Fruit fly (Drosophila melanogaster) whole organism, wandering third instar larva: ENCODE data around the gene dpy.
A peak's percentile ranks its signal among the peaks of the same experiment; 100 is the strongest.

Source experiments
- CG9705 ChIP-seq: fragments of 200-800 bp; sonication (Bioruptor generic); optimal IDR thresholded peaks from 2 replicates; lab custom pipeline; 2018; ENCODE audit warnings: missing biosample characterization, mild to moderate bottlenecking, missing genetic modification characterization
- CrebA ChIP-seq: fragments of 200-800 bp; sonication (Bioruptor generic); optimal IDR thresholded peaks from 2 replicates; lab custom pipeline; 2016; ENCODE audit warnings: missing biosample characterization, mild to moderate bottlenecking, missing genetic modification characterization, borderline replicate concordance
- Dfd ChIP-seq: fragments of >200 bp; optimal IDR thresholded peaks from 2 replicates; lab custom pipeline; 2017; ENCODE audit warnings: missing biosample characterization, missing genetic modification characterization
- Dif ChIP-seq: fragments of 200-275, 200-300 bp; sonication (Bioruptor generic); optimal IDR thresholded peaks from 2 replicates; lab custom pipeline; 2018; ENCODE audit warnings: missing biosample characterization, missing genetic modification characterization; ENCODE audit not compliant: partially characterized antibody
- GATAd ChIP-seq: sonication (Bioruptor generic); optimal IDR thresholded peaks from 2 replicates; lab custom pipeline; 2016; ENCODE audit warnings: missing biosample characterization, missing genetic modification characterization
- HLH106 ChIP-seq: fragments of 200-800 bp; optimal IDR thresholded peaks from 3 replicates; lab custom pipeline; 2019; ENCODE audit warnings: missing biosample characterization, mild to moderate bottlenecking, missing genetic modification characterization, moderate library complexity
- Hnf4 ChIP-seq: fragments of 200-800 bp; sonication (Bioruptor generic); optimal IDR thresholded peaks from 2 replicates; lab custom pipeline; 2016; ENCODE audit warnings: missing biosample characterization, mild to moderate bottlenecking, missing genetic modification characterization
- Hr78 ChIP-seq: fragments of >200 bp; optimal IDR thresholded peaks from 2 replicates; lab custom pipeline; 2017; ENCODE audit warnings: missing biosample characterization, missing genetic modification characterization
- Jra ChIP-seq: sonication (Bioruptor generic); optimal IDR thresholded peaks from 2 replicates; lab custom pipeline; 2016; ENCODE audit warnings: missing biosample characterization, missing genetic modification characterization
- Mio ChIP-seq: sonication (Bioruptor generic); optimal IDR thresholded peaks from 2 replicates; lab custom pipeline; 2016; ENCODE audit warnings: missing biosample characterization, missing genetic modification characterization
- Myc ChIP-seq: fragments of >200 bp; optimal IDR thresholded peaks from 2 replicates; lab custom pipeline; 2017
- OdsH ChIP-seq: fragments of 200-800 bp; sonication (Bioruptor generic); optimal IDR thresholded peaks from 2 replicates; lab custom pipeline; 2016; ENCODE audit warnings: missing biosample characterization, mild to moderate bottlenecking, missing genetic modification characterization
- Rel ChIP-seq, 2 experiments: fragments of 200-800 bp; sonication (Bioruptor generic) in 1 of 2; optimal IDR thresholded peaks; 2 replicates in 1 of 2; 3 replicates in 1 of 2; lab custom pipeline; 2016 to 2019; ENCODE audit warnings: mild to moderate bottlenecking in 2 of 2, missing biosample characterization in 2 of 2, missing genetic modification characterization in 2 of 2, moderate library complexity in 1 of 2
- Sp1 ChIP-seq: fragments of 200-800 bp; sonication (Bioruptor generic); optimal IDR thresholded peaks from 3 replicates; lab custom pipeline; 2019; ENCODE audit warnings: missing biosample characterization, mild to moderate bottlenecking, missing genetic modification characterization, moderate library complexity
- br ChIP-seq: fragments of 200-800 bp; sonication (Bioruptor generic); optimal IDR thresholded peaks from 2 replicates; lab custom pipeline; 2016; ENCODE audit warnings: missing biosample characterization, missing genetic modification characterization
- brk ChIP-seq: fragments of 200-800 bp; sonication (Bioruptor generic); optimal IDR thresholded peaks from 2 replicates; lab custom pipeline; 2016; ENCODE audit warnings: missing biosample characterization, mild to moderate bottlenecking, missing genetic modification characterization
- dl ChIP-seq, 2 experiments: fragments of 175-275, 200-275 bp in 1 of 2; fragments of 200-275 bp in 1 of 2; sonication (Bioruptor generic); optimal IDR thresholded peaks; lab custom pipeline; 2018; ENCODE audit warnings: mild to moderate bottlenecking in 2 of 2, missing biosample characterization in 2 of 2, missing genetic modification characterization in 2 of 2, moderate library complexity in 2 of 2; ENCODE audit not compliant: partially characterized antibody in 2 of 2, insufficient read depth in 1 of 2
- dsf ChIP-seq: sonication (Bioruptor generic); optimal IDR thresholded peaks from 2 replicates; lab custom pipeline; 2016; ENCODE audit warnings: missing biosample characterization, missing genetic modification characterization, borderline replicate concordance
- ey ChIP-seq: fragments of 200-800 bp; sonication (Bioruptor generic); optimal IDR thresholded peaks from 2 replicates; lab custom pipeline; 2016; ENCODE audit warnings: missing biosample characterization, missing genetic modification characterization
- foxo ChIP-seq, 2 experiments: fragments of 200-800 bp; sonication (Bioruptor generic); optimal IDR thresholded peaks; 2 replicates in 1 of 2; 3 replicates in 1 of 2; lab custom pipeline; 2016 to 2017; ENCODE audit warnings: missing biosample characterization in 2 of 2, missing genetic modification characterization in 2 of 2
- fru ChIP-seq: fragments of 200-800 bp; sonication (Bioruptor generic); optimal IDR thresholded peaks from 3 replicates; lab custom pipeline; 2016; ENCODE audit warnings: missing biosample characterization, mild to moderate bottlenecking, missing genetic modification characterization
- h ChIP-seq: fragments of 200-800 bp; sonication (Bioruptor generic); optimal IDR thresholded peaks from 3 replicates; lab custom pipeline; 2016; ENCODE audit warnings: missing biosample characterization, mild to moderate bottlenecking, missing genetic modification characterization
- lola ChIP-seq: fragments of >200 bp; optimal IDR thresholded peaks from 2 replicates; lab custom pipeline; 2017; ENCODE audit warnings: missing biosample characterization, missing genetic modification characterization
- psq ChIP-seq: fragments of 200-800 bp; sonication (Bioruptor generic); optimal IDR thresholded peaks from 3 replicates; lab custom pipeline; 2017; ENCODE audit warnings: missing biosample characterization, mild to moderate bottlenecking, missing genetic modification characterization, moderate library complexity
- rgr ChIP-seq: fragments of 200-800 bp; sonication (Bioruptor generic); optimal IDR thresholded peaks from 3 replicates; lab custom pipeline; 2016; ENCODE audit warnings: missing biosample characterization, mild to moderate bottlenecking, missing genetic modification characterization
- sage ChIP-seq: fragments of 200-800 bp; sonication (Bioruptor generic); optimal IDR thresholded peaks from 2 replicates; lab custom pipeline; 2016; ENCODE audit warnings: missing biosample characterization, mild to moderate bottlenecking, missing genetic modification characterization
- sv ChIP-seq: fragments of 200-800 bp; sonication (Bioruptor generic); optimal IDR thresholded peaks from 3 replicates; lab custom pipeline; 2016; ENCODE audit warnings: missing biosample characterization, missing genetic modification characterization
- tai ChIP-seq: sonication (Bioruptor generic); optimal IDR thresholded peaks from 2 replicates; lab custom pipeline; 2016; ENCODE audit warnings: missing biosample characterization, missing genetic modification characterization
- woc ChIP-seq: sonication (Bioruptor generic); optimal IDR thresholded peaks from 2 replicates; lab custom pipeline; 2016; ENCODE audit warnings: missing biosample characterization, mild to moderate bottlenecking, missing genetic modification characterization

Gene dpy

DNA sequence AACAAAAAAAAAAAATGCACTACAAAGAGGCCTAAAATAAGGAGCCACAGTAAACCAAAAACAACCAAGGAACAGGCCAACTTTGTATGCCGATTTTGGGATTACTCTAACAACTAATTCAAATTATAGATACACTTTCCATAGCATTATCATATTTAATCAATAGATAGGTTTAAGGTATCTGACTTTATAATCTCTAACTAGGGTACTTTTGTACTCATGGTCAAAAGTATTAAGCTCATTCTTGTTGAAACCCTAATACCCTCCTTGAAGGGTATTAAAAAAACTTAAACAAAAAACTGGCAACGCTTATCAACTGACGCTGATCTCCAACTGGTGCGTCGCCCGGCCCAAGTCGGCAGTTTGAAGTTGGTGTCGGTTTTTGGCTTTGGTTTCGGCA is 46.9 kb downstream of the dpy start:
- TF ChIP-seq HLH106 (tag; lab: Kevin White, UChicago) (peak; percentile 37), CG9705 (GFP tag; lab: Kevin White, UChicago) (no peak), woc (GFP tag; lab: Kevin White, UChicago) (peak; percentile 59), fru (GFP tag; lab: Kevin White, UChicago) (peak; percentile 65), br (peak; percentile 40), ey (GFP tag; lab: Kevin White, UChicago) (peak; percentile 38), h (GFP tag; lab: Kevin White, UChicago) (peak; percentile 56), psq (peak; percentile 30), foxo (GFP tag; optimal IDR thresholded peaks at IDR 0.05; lab: Kevin White, UChicago) (peak in 1 of 2 experiments; percentile 46), Sp1 (peak; percentile 27), rgr (GFP tag; lab: Kevin White, UChicago) (peak; percentile 22), OdsH (GFP tag; lab: Kevin White, UChicago) (peak; percentile 44), Rel (GFP tag; optimal IDR thresholded peaks at IDR 0.05; lab: Kevin White, UChicago) (no peak), Rel (tag; optimal IDR thresholded peaks at IDR 0.05; lab: Kevin White, UChicago) (no peak), lola (GFP tag; lab: Kevin White, UChicago) (no peak)

DNA sequence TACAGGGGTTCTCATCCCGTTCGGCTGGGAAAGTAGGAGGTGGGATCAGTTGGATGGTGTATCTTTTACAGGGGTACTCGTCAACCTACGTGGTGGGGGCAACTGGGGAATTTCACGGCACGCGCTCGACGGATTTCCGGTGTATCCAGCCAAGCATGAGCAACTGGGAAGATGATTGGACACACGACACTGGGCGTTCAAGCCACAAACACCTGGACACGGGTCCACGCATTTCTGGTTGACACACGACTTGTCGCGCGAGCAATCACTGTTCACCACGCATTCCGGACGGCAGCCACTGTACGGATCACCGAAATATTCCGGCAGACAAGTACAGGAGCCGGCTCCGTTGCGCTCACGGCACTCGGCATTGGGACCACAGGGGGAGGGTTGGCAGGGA is 92.8 kb downstream of the dpy start:
- TF ChIP-seq br (no peak), HLH106 (tag; lab: Kevin White, UChicago) (no peak), OdsH (GFP tag; lab: Kevin White, UChicago) (no peak), sage (no peak), woc (GFP tag; lab: Kevin White, UChicago) (no peak), Hr78 (GFP tag; lab: Kevin White, UChicago) (no peak), Dfd (no peak), GATAd (no peak), Jra (GFP tag; lab: Kevin White, UChicago) (no peak), Hnf4 (GFP tag; lab: Kevin White, UChicago) (no peak), CrebA (GFP tag; lab: Kevin White, UChicago) (no peak), lola (GFP tag; lab: Kevin White, UChicago) (no peak), sv (GFP tag; lab: Kevin White, UChicago) (no peak), ey (GFP tag; lab: Kevin White, UChicago) (no peak), dl (GFP tag; optimal IDR thresholded peaks at IDR 0.05; lab: Kevin White, UChicago; ENCODE audit: insufficient read depth in 1 of 2, partially characterized antibody in 2 of 2) (no peak)

DNA sequence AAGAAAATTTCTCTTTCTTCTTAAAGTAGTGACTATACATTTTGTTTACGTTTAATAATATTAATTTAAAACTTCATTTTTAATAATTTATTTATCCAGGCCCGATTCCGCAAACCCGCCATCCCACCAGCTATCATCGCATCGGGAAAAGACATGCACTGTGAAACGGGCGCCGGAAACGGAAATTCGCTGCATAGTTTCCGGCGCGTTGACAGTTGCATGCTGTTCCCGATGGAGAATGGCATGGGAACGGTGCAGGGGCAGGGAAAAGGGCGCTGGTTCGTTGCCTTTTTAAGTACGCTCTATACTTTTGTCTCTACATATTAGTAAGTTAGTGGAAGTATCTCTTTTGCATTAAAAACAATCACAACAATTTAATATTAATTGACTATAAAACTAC is 136.1 kb downstream of the dpy start:
- no peak for TF ChIP-seq Jra (GFP tag; lab: Kevin White, UChicago)
- TF ChIP-seq OdsH (GFP tag; lab: Kevin White, UChicago): no peak
- no peak for TF ChIP-seq tai (GFP tag; lab: Kevin White, UChicago)

DNA sequence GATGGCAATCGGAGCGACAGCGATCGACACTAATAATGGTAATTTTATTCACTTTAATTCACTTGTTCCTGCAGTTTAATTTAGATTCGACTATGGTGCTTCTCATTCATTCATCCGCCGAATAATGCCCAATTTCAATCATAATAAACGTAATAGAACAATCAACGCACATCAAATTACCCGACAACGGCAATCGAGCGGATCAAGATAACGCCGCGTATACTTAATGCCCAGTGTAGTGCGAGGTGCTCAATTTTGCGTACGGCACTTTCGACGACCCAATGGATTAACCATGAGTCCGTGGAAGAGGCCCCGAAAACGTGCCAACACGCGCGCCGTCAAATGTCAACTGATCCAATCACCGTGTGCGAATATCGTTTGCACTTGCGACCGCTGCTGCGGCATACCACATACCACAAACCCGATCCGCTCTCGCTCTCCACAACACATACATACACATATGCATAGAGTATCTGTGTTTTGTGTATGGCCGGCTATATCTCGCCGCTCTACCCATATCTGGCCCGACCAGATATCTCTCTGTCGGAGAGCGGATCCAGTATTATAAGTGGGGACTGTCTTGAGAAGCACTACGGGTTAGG is 137.3 kb downstream of the dpy start, which contains the start of gene ine:
TSS of gene ine (minus strand) at position 351 of the 602 bp plus-strand sequence.
- TF ChIP-seq h (GFP tag; lab: Kevin White, UChicago) (peak; percentile 52), dsf (GFP tag; lab: Kevin White, UChicago) (no peak), Dif (peak; percentile 28), Mio (GFP tag; lab: Kevin White, UChicago) (no peak)

DNA sequence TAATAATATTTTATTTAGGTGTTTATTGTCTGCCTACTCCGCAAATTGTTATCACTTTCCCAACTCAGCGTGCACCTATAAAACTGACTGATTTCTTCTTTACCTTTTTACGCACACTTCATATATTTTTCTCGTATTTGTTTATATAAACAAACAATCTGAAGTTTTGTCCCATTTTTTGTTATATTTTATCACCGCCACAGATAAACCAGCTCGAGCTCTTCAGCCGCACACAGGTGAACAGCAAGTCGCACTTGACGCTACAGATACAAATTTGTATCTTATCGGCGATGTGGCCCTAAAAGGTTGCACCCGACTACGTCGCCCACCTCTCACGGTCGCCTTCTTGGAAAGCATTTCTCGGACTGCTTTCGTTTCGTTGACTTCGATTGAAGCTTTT is 138.7 kb downstream of the dpy start:
- TF ChIP-seq fru (GFP tag; lab: Kevin White, UChicago) (peak; percentile 23), h (GFP tag; lab: Kevin White, UChicago) (peak; percentile 22), rgr (GFP tag; lab: Kevin White, UChicago) (no peak)

DNA sequence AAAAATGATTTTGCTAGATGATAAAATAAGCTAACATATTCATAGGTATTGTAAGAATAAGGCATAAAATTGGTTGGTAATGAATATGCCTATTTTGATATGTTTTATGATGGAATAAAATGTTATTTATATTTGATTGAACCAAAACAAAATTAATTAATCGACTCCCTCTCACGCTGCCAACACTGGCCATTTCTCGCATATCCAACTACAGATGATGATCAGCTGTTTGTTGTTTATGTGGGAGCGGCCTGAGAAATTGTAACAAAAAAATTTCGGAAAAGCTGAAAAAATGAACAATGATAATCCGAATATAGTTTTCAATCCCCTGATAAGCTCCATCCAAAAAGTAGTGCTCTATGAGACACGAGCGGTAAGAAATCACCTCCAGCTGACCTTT is 149.2 kb downstream of the dpy start, which contains the start of gene FIG4:
TSS of gene FIG4 (plus strand) at position 229 of the 400 bp plus-strand sequence.
- peak; percentile 74 for TF ChIP-seq woc (GFP tag; lab: Kevin White, UChicago)
- TF ChIP-seq Myc (lab: Kevin White, UChicago): peak; percentile 18
- no peak for TF ChIP-seq brk (GFP tag; lab: Kevin White, UChicago)
- no peak for TF ChIP-seq HLH106 (tag; lab: Kevin White, UChicago)
